Worm (Caenorhabditis elegans): ENCODE results near the gene chpf-1.

Gene chpf-1

DNA sequence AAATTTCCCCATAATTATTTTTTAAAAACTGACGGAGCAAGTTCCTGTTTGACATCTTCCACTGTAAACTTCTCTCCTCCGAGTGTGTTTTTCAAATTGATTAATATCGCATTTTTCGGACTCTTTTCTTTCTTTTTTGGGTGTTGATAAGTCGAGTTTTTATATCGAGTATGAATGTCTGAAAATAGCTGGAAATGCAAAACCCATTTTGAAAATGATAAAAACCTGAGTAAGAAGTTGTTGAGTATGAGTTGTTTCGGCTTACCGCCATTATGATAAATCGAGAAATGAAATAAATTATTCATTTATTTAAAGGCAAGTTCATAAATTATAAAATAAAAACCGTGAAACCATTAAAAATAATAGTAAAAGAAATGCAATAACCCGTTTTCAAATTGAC lies 17.6 kb downstream of the chpf-1 start, which contains the start of gene ZK856.18:
Gene ZK856.18 (minus strand): TSS at position 289 of the 400 bp plus-strand sequence.
- TF ChIP-seq hmg-4 (GFP tag; optimal IDR thresholded peaks at IDR 0.05), result no peak

DNA sequence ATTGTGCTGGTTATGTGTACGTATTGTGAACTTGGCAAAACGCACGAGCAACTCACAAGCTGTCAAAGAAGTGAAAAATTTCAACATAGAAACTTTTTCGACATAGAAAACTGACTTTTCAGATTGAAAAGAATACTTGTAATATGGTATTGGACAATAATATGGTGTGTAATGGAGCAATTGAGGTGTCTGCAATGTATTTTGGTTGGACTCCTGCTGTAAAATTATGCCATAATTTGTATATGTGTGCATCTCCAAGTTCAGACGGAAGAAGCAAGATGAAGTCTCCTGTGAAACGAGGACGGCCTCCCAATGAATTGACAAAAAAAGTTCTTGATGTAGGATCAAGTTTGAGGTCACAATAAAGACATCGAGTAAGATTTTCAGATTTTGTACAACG lies 19.5 kb downstream of the chpf-1 start:
- TF ChIP-seq scrt-1 (GFP tag; IDR thresholded peaks at IDR 0.05), result no peak
- TF ChIP-seq flt-1 (GFP tag; IDR thresholded peaks at IDR 0.05), result no peak
- TF ChIP-seq tbx-37 (GFP tag; conservative IDR thresholded peaks at IDR 0.05), result no peak
- TF ChIP-seq tbx-11 (GFP tag; IDR thresholded peaks at IDR 0.05), result no peak
- TF ChIP-seq ama-1 (optimal IDR thresholded peaks at IDR 0.05), result no peak
- no peak for TF ChIP-seq hmbx-1 (tag; optimal IDR thresholded peaks at IDR 0.05)
- no peak for TF ChIP-seq ceh-36 (tag; optimal IDR thresholded peaks at IDR 0.05)
- no peak for TF ChIP-seq ets-7 (tag; optimal IDR thresholded peaks at IDR 0.05)

DNA sequence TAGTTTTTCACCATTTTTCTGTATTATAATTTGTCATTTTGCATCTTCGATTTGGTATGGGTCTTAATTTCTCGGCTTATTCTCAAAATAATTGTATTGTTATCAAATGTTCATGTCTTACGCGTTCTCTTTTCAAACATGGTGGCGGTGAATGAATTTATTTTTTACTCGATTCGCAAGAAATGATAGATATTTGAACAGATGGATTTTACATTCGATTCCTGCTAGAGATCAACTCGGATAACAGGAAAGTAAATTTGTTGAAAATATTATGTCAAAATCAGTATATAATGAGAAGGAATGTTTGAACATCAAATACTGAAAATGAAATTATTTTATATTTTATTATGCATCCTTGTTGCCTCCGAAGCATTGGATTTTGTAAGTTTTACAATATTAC lies 20.3 kb downstream of the chpf-1 start, which contains the start of gene ZK856.4:
Gene ZK856.4 (plus strand): TSS at position 301 of the 400 bp plus-strand sequence.
- TF ChIP-seq flt-1 (GFP tag; IDR thresholded peaks at IDR 0.05), result no peak
- TF ChIP-seq tbx-37 (GFP tag; conservative IDR thresholded peaks at IDR 0.05), result no peak
- no peak for TF ChIP-seq ets-7 (tag; optimal IDR thresholded peaks at IDR 0.05)
- TF ChIP-seq tra-4 (tag; optimal IDR thresholded peaks at IDR 0.05), result no peak
- no peak for TF ChIP-seq pes-1 (GFP tag; IDR thresholded peaks at IDR 0.05)
- no peak for TF ChIP-seq ceh-13 (GFP tag; optimal IDR thresholded peaks at IDR 0.05)
- TF ChIP-seq aly-1 (tag; optimal IDR thresholded peaks at IDR 0.05), result no peak
- no peak for TF ChIP-seq hmg-4 (GFP tag; optimal IDR thresholded peaks at IDR 0.05)
- no peak for TF ChIP-seq sea-1 (GFP tag; conservative IDR thresholded peaks at IDR 0.05)
- no peak for TF ChIP-seq ama-1 (optimal IDR thresholded peaks at IDR 0.05)
- no peak for TF ChIP-seq B0310.2 (tag; optimal IDR thresholded peaks at IDR 0.05)
- no peak for TF ChIP-seq scrt-1 (GFP tag; IDR thresholded peaks at IDR 0.05)
- no peak for TF ChIP-seq hmbx-1 (tag; optimal IDR thresholded peaks at IDR 0.05)
- TF ChIP-seq F13C5.2 (tag; optimal IDR thresholded peaks at IDR 0.05), result no peak
- no peak for TF ChIP-seq tbx-11 (GFP tag; IDR thresholded peaks at IDR 0.05)
- no peak for TF ChIP-seq hnd-1 (tag; optimal IDR thresholded peaks at IDR 0.05)
- TF ChIP-seq ceh-36 (tag; optimal IDR thresholded peaks at IDR 0.05), result no peak

ce11 chrV:10179235-10179634 lies 24.1 kb downstream of the chpf-1 start, which contains the start of gene cul-5:
TSS of gene cul-5 (plus strand) at chrV:10179535.
- TF ChIP-seq tra-4 (tag; optimal IDR thresholded peaks at IDR 0.05) (no peak), hnd-1 (tag; optimal IDR thresholded peaks at IDR 0.05) (no peak), hmg-4 (GFP tag; optimal IDR thresholded peaks at IDR 0.05) (no peak), ama-1 (optimal IDR thresholded peaks at IDR 0.05) (no peak), sea-1 (GFP tag; conservative IDR thresholded peaks at IDR 0.05) (no peak), tbx-11 (GFP tag; IDR thresholded peaks at IDR 0.05) (no peak), ceh-13 (GFP tag; optimal IDR thresholded peaks at IDR 0.05) (no peak), scrt-1 (GFP tag; IDR thresholded peaks at IDR 0.05) (no peak), flt-1 (GFP tag; IDR thresholded peaks at IDR 0.05) (no peak), B0310.2 (tag; optimal IDR thresholded peaks at IDR 0.05) (no peak), tbx-37 (GFP tag; conservative IDR thresholded peaks at IDR 0.05) (no peak)

DNA sequence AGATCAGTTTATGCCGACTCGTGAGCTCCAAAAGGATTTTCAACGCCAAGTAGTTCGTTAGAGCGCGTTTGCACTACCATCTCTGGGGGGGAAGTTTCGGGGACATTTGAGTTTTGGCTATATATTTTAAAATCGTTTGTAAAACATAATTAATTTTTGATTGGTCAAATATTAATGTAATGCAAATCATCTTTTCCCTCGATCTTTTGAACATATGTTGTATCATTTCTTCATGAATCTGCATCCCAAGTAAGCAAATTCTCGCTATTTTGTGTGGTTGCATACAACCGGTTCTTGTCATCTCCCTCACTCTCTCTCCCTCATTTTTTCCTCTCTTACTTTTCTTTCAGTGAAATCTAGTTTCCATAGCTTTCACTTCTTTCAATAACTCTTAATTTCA lies 25.1 kb downstream of the chpf-1 start:
- TF ChIP-seq F13C5.2 (tag; optimal IDR thresholded peaks at IDR 0.05) (peak; percentile 44), pes-1 (GFP tag; IDR thresholded peaks at IDR 0.05) (no peak)

- no peak for TF ChIP-seq scrt-1 (GFP tag; IDR thresholded peaks at IDR 0.05)
- TF ChIP-seq tbx-11 (GFP tag; IDR thresholded peaks at IDR 0.05), result no peak
- no peak for TF ChIP-seq sea-1 (GFP tag; conservative IDR thresholded peaks at IDR 0.05)
- no peak for TF ChIP-seq F13C5.2 (tag; optimal IDR thresholded peaks at IDR 0.05)
- TF ChIP-seq hmbx-1 (tag; optimal IDR thresholded peaks at IDR 0.05), result no peak
- no peak for TF ChIP-seq ama-1 (optimal IDR thresholded peaks at IDR 0.05)
- no peak for TF ChIP-seq ceh-36 (tag; optimal IDR thresholded peaks at IDR 0.05)
- no peak for TF ChIP-seq pes-1 (GFP tag; IDR thresholded peaks at IDR 0.05)
- no peak for TF ChIP-seq flt-1 (GFP tag; IDR thresholded peaks at IDR 0.05)
- no peak for TF ChIP-seq B0310.2 (tag; optimal IDR thresholded peaks at IDR 0.05)
- TF ChIP-seq ceh-13 (GFP tag; optimal IDR thresholded peaks at IDR 0.05), result no peak
- TF ChIP-seq ets-7 (tag; optimal IDR thresholded peaks at IDR 0.05), result no peak
- TF ChIP-seq tbx-37 (GFP tag; conservative IDR thresholded peaks at IDR 0.05), result no peak
- no peak for TF ChIP-seq hnd-1 (tag; optimal IDR thresholded peaks at IDR 0.05)
- no peak for TF ChIP-seq aly-1 (tag; optimal IDR thresholded peaks at IDR 0.05)
- no peak for TF ChIP-seq tra-4 (tag; optimal IDR thresholded peaks at IDR 0.05)
- TF ChIP-seq hmg-4 (GFP tag; optimal IDR thresholded peaks at IDR 0.05), result no peak
Observed at ce11 chrV:10174632-10175075, 28.6 kb downstream of the chpf-1 start.

DNA sequence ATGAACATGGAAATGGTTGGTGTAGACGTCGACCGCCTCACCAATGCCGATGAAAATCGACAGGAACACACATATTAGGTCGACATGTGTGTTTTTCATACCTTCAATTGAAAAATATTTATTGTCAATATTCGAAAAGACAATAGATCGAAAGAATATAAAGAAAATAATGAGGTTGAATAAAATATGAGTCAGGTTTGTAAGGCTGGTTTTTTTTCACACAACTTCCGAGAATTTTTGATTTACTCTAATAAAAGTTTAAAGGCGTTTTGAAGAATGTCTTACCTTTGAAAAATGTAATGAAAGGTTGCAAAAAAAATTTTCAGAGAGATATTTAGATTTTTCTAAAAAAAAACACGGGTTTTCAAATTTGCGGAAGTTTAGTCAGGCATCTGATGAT lies 29.6 kb downstream of the chpf-1 start, which contains the start of gene egl-3:
Gene egl-3 (minus strand): TSS at position 101 of the 400 bp plus-strand sequence.
- TF ChIP-seq tbx-11 (GFP tag; IDR thresholded peaks at IDR 0.05) (no peak), tra-4 (tag; optimal IDR thresholded peaks at IDR 0.05) (no peak), aly-1 (tag; optimal IDR thresholded peaks at IDR 0.05) (no peak), flt-1 (GFP tag; IDR thresholded peaks at IDR 0.05) (no peak), ama-1 (optimal IDR thresholded peaks at IDR 0.05) (no peak), pes-1 (GFP tag; IDR thresholded peaks at IDR 0.05) (no peak), hnd-1 (tag; optimal IDR thresholded peaks at IDR 0.05) (no peak)

ce11 chrV:10168870-10169269 lies 34.4 kb downstream of the chpf-1 start:
- TF ChIP-seq scrt-1 (GFP tag; IDR thresholded peaks at IDR 0.05) (no peak), ets-7 (tag; optimal IDR thresholded peaks at IDR 0.05) (no peak), ama-1 (optimal IDR thresholded peaks at IDR 0.05) (no peak), sea-1 (GFP tag; conservative IDR thresholded peaks at IDR 0.05) (no peak), ceh-36 (tag; optimal IDR thresholded peaks at IDR 0.05) (no peak), ceh-13 (GFP tag; optimal IDR thresholded peaks at IDR 0.05) (no peak), pes-1 (GFP tag; IDR thresholded peaks at IDR 0.05) (no peak), F13C5.2 (tag; optimal IDR thresholded peaks at IDR 0.05) (no peak), tra-4 (tag; optimal IDR thresholded peaks at IDR 0.05) (no peak)

All from whole organism, early embryonic.